5 worm cellular contexts compared by ENCODE assay signal in the genomic region with DNA sequence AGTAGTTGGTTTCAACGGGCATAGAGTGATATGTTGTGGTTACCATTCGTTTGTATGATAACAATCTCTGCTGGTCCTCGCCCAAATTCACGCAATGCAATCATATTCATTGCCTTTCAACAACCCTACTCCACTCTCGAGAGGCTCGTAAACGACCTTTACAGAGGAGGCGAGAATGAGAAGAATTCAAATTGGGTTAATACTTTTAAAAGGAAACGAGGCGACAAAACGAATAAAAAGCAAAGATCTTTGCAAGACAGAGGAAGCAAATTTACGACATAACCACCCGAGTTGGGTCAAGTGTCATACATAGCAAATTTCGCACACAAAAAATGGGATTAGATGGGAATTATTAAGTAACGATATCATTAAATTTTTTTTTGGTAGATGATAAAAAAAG.
TF ChIP-seq lines count a peak whose summit lies in the region.

No protein-coding gene starts in this region.

TF ChIP-seq in whole organism, L1 larva, 84 proteins besides CTCF, POLR2A, EP300 and RAD21 (continues in another document):
- TF ChIP-seq ceh-8 (GFP tag; optimal IDR thresholded peaks at IDR 0.05; lab: Kevin White, UChicago): no peak
- no peak for TF ChIP-seq dsc-1 (tag; optimal IDR thresholded peaks at IDR 0.05; lab: Kevin White, UChicago)
- no peak for TF ChIP-seq nhr-77 (tag; optimal IDR thresholded peaks at IDR 0.05; lab: Kevin White, UChicago)
- no peak for TF ChIP-seq mab-9 (GFP tag; IDR thresholded peaks at IDR 0.05; lab: Robert Waterston, UW)
- no peak for TF ChIP-seq ceh-63 (GFP tag; optimal IDR thresholded peaks at IDR 0.05; lab: Kevin White, UChicago)
- TF ChIP-seq xbp-1 (tag; optimal IDR thresholded peaks at IDR 0.05; lab: Kevin White, UChicago): no peak
- TF ChIP-seq C04F5.9 (tag; optimal IDR thresholded peaks at IDR 0.05; lab: Kevin White, UChicago): no peak
- TF ChIP-seq dpl-1 (GFP tag; optimal IDR thresholded peaks at IDR 0.05; lab: Kevin White, UChicago): no peak
- no peak for TF ChIP-seq jun-1 (tag; optimal IDR thresholded peaks at IDR 0.05; lab: Kevin White, UChicago)
- TF ChIP-seq lin-39 (tag; optimal IDR thresholded peaks at IDR 0.05; lab: Kevin White, UChicago): no peak
- TF ChIP-seq F16B12.6 (tag; optimal IDR thresholded peaks at IDR 0.05; lab: Kevin White, UChicago): no peak
- TF ChIP-seq efl-1 (optimal IDR thresholded peaks at IDR 0.05; lab: Kevin White, UChicago): no peak
- peak in 1 of 2 experiments; percentile 5 for TF ChIP-seq efl-1 (GFP tag; optimal IDR thresholded peaks at IDR 0.05 in 1 of 2; lab: Kevin White, UChicago)
- no peak for TF ChIP-seq unc-86 (tag; optimal IDR thresholded peaks at IDR 0.05; lab: Kevin White, UChicago)
- TF ChIP-seq blmp-1 (tag; optimal IDR thresholded peaks at IDR 0.05; lab: Kevin White, UChicago): peak; percentile 29
- no peak for TF ChIP-seq nhr-84 (tag; optimal IDR thresholded peaks at IDR 0.05; lab: Kevin White, UChicago)
- TF ChIP-seq fkh-8 (tag; optimal IDR thresholded peaks at IDR 0.05; lab: Kevin White, UChicago): no peak
- TF ChIP-seq ztf-4 (tag; optimal IDR thresholded peaks at IDR 0.05; lab: Kevin White, UChicago): no peak

TF ChIP-seq in whole organism, L3 larva, 47 proteins besides CTCF, POLR2A, EP300 and RAD21:
- no peak for TF ChIP-seq nhr-77 (tag; optimal IDR thresholded peaks at IDR 0.05; lab: Kevin White, UChicago)
- peak; percentile 2 for TF ChIP-seq nhr-23 (tag; optimal IDR thresholded peaks at IDR 0.05; lab: Kevin White, UChicago)
TF ChIP-seq in whole organism, L3 larva: peak in this region for 1.

TF ChIP-seq in whole organism, L4 larva, 104 proteins besides CTCF, POLR2A, EP300 and RAD21:
- TF ChIP-seq T26A8.4 (GFP tag; IDR thresholded peaks at IDR 0.05; lab: Robert Waterston, UW) (peak; percentile 29; the same call in 1 of the 2 replicates), aha-1 (tag; lab: Kevin White, UChicago) (peak; percentile 30), unc-62 (GFP tag; optimal IDR thresholded peaks at IDR 0.05 in 1 of 2; lab: Kevin White, UChicago) (peak in 1 of 2 experiments; percentile 91), unc-62 (tag; optimal IDR thresholded peaks at IDR 0.05; lab: Kevin White, UChicago) (no peak), unc-130 (GFP tag; optimal IDR thresholded peaks at IDR 0.05; lab: Kevin White, UChicago) (no peak)
TF ChIP-seq in whole organism, L4 larva: peak in this region for 3.

TF ChIP-seq in whole organism, late embryonic, 69 proteins besides CTCF, POLR2A, EP300 and RAD21:
- TF ChIP-seq dmd-4 (tag; optimal IDR thresholded peaks at IDR 0.05; lab: Kevin White, UChicago; ENCODE audit: borderline replicate concordance) (no peak), unc-42 (tag; optimal IDR thresholded peaks at IDR 0.05; lab: Kevin White, UChicago) (peak; percentile 13)

TF ChIP-seq in whole organism, mixed stage, embryonic, 35 proteins besides CTCF, POLR2A, EP300 and RAD21:
- TF ChIP-seq ces-1 (GFP tag; optimal IDR thresholded peaks at IDR 0.05; lab: Kevin White, UChicago) (peak; percentile 37), nhr-2 (tag; optimal IDR thresholded peaks at IDR 0.05; lab: Kevin White, UChicago) (no peak)
